Worm (Caenorhabditis elegans) whole organism, young adult: Measurements from ENCODE around the gene dmd-7.

ENCODE experiments used
- B0336.3 ChIP-seq: fragments of 200-800 bp; sonication (Bioruptor generic); IDR thresholded peaks from 2 replicates; pipeline ENCODE4 v1.3.6; 2022; ENCODE audit warnings: missing genetic modification characterization, missing compliant biosample characterization
- C06A6.2 ChIP-seq: fragments of 200-800 bp; sonication (Bioruptor generic); conservative IDR thresholded peaks from 2 replicates; pipeline ENCODE4 v1.3.6; 2022; ENCODE audit warnings: missing genetic modification characterization, missing compliant biosample characterization
- D2030.7 ChIP-seq: fragments of 200-800 bp; sonication (Bioruptor generic); IDR thresholded peaks from 2 replicates; pipeline ENCODE4 v1.3.6; 2022; ENCODE audit warnings: missing genetic modification reagents, missing genetic modification characterization, missing compliant biosample characterization
- F37B4.10 ChIP-seq: fragments of 200-800 bp; sonication (Bioruptor generic); IDR thresholded peaks from 2 replicates; pipeline ENCODE4 v1.3.6; 2022; ENCODE audit warnings: missing genetic modification characterization, missing compliant biosample characterization
- F39B2.1 ChIP-seq: fragments of 200-800 bp; sonication (Bioruptor generic); IDR thresholded peaks from 2 replicates; pipeline ENCODE4 v1.3.6; 2022; ENCODE audit warnings: missing genetic modification reagents, missing genetic modification characterization, missing compliant biosample characterization
- F57C9.4 ChIP-seq: sonication (generic microtip); optimal IDR thresholded peaks from 2 replicates; lab custom pipeline; 2017; ENCODE audit warnings: mild to moderate bottlenecking, missing genetic modification characterization, missing compliant biosample characterization
- K11D2.4 ChIP-seq: fragments of 200-800 bp; sonication (Bioruptor generic); IDR thresholded peaks from 2 replicates; pipeline ENCODE4 v1.3.6; 2022; ENCODE audit warnings: missing genetic modification reagents, missing genetic modification characterization, missing compliant biosample characterization
- K12H6.12 ChIP-seq: fragments of 200-800 bp; sonication (Bioruptor generic); optimal IDR thresholded peaks from 2 replicates; lab custom pipeline; 2018; ENCODE audit warnings: mild to moderate bottlenecking, missing genetic modification characterization, missing compliant biosample characterization
- Y53G8AR.9 ChIP-seq: fragments of 200-800 bp; sonication (Bioruptor generic); conservative IDR thresholded peaks from 2 replicates; pipeline ENCODE4 v1.3.6; 2022; ENCODE audit warnings: missing genetic modification reagents, missing genetic modification characterization, missing compliant biosample characterization
- Y56A3A.18 ChIP-seq: fragments of 200-800 bp; sonication (Bioruptor generic); IDR thresholded peaks from 2 replicates; pipeline ENCODE4 v1.3.6; 2022; ENCODE audit warnings: missing genetic modification reagents, missing genetic modification characterization, missing compliant biosample characterization
- Y79H2A.3 ChIP-seq: fragments of 200-800 bp; sonication (Bioruptor generic); conservative IDR thresholded peaks from 2 replicates; pipeline ENCODE4 v1.3.6; 2022; ENCODE audit warnings: missing genetic modification reagents, missing genetic modification characterization, missing compliant biosample characterization
- ama-1 ChIP-seq, 3 experiments: fragments of 150-350 bp in 1 of 3; sonication (generic microtip) in 2 of 3; optimal IDR thresholded peaks; 2 replicates each; lab custom pipeline; 2014 to 2018; ENCODE audit warnings: missing biosample characterization in 2 of 3, missing genetic modification characterization in 2 of 3, missing genetic modification reagents in 2 of 3
- aptf-3 ChIP-seq: fragments of 200-800 bp; sonication (Bioruptor generic); IDR thresholded peaks from 2 replicates; pipeline ENCODE4 v1.3.6; 2022; ENCODE audit warnings: missing genetic modification characterization, missing compliant biosample characterization
- atf-7 ChIP-seq: sonication (generic microtip); optimal IDR thresholded peaks from 2 replicates; lab custom pipeline; 2017; ENCODE audit warnings: mild to moderate bottlenecking, missing genetic modification characterization, missing compliant biosample characterization
- attf-5 ChIP-seq: fragments of 200-800 bp; sonication (Bioruptor generic); optimal IDR thresholded peaks from 2 replicates; lab custom pipeline; 2018; ENCODE audit warnings: mild to moderate bottlenecking, missing genetic modification characterization, missing compliant biosample characterization
- bed-1 ChIP-seq: fragments of 200-800 bp; sonication (Bioruptor generic); IDR thresholded peaks from 2 replicates; pipeline ENCODE4 v1.3.6; 2022; ENCODE audit warnings: missing genetic modification reagents, missing genetic modification characterization, missing compliant biosample characterization
- cebp-1 ChIP-seq, 2 experiments: fragments of 200-800 bp in 1 of 2; sonication (Bioruptor generic) in 1 of 2; sonication (generic microtip) in 1 of 2; IDR thresholded peaks in 1 of 2; optimal IDR thresholded peaks in 1 of 2; 2 replicates each; pipeline versions ENCODE4 v1.3.6 to Lab custom; 2017 to 2022; ENCODE audit warnings: missing compliant biosample characterization in 2 of 2, missing genetic modification characterization in 2 of 2, mild to moderate bottlenecking in 1 of 2, missing genetic modification reagents in 1 of 2, moderate library complexity in 1 of 2
- ceh-27 ChIP-seq: fragments of 200-800 bp; sonication (Bioruptor generic); optimal IDR thresholded peaks from 2 replicates; lab custom pipeline; 2018; ENCODE audit warnings: mild to moderate bottlenecking, missing genetic modification characterization, moderate library complexity, missing compliant biosample characterization
- dox-1 ChIP-seq: fragments of 200-800 bp; sonication (Bioruptor generic); IDR thresholded peaks from 2 replicates; pipeline ENCODE4 v1.3.6; 2022; ENCODE audit warnings: missing genetic modification reagents, missing genetic modification characterization, missing compliant biosample characterization
- dpff-1 ChIP-seq: sonication (generic microtip); optimal IDR thresholded peaks from 2 replicates; lab custom pipeline; 2017; ENCODE audit warnings: mild to moderate bottlenecking, missing genetic modification characterization, missing compliant biosample characterization
- egrh-3 ChIP-seq: fragments of 200-800 bp; sonication (Bioruptor generic); IDR thresholded peaks from 2 replicates; pipeline ENCODE4 v1.3.6; 2022; ENCODE audit warnings: missing genetic modification reagents, missing genetic modification characterization, missing compliant biosample characterization
- ets-4 ChIP-seq: fragments of 200-800 bp; sonication (Bioruptor generic); optimal IDR thresholded peaks from 2 replicates; lab custom pipeline; 2018; ENCODE audit warnings: mild to moderate bottlenecking, missing genetic modification characterization, missing compliant biosample characterization
- fkh-3 ChIP-seq: sonication (generic microtip); optimal IDR thresholded peaks from 2 replicates; lab custom pipeline; 2016; ENCODE audit warnings: mild to moderate bottlenecking, missing genetic modification characterization, missing compliant biosample characterization
- hlh-12 ChIP-seq: sonication (generic microtip); optimal IDR thresholded peaks from 2 replicates; lab custom pipeline; 2016; ENCODE audit warnings: missing genetic modification characterization, missing compliant biosample characterization
- lin-54 ChIP-seq: fragments of 200-800 bp; sonication (Bioruptor generic); optimal IDR thresholded peaks from 2 replicates; lab custom pipeline; 2018; ENCODE audit warnings: mild to moderate bottlenecking, missing genetic modification characterization, missing compliant biosample characterization
- lsy-27 ChIP-seq: sonication (generic microtip); optimal IDR thresholded peaks from 2 replicates; lab custom pipeline; 2017; ENCODE audit warnings: missing genetic modification characterization, mild to moderate bottlenecking, missing compliant biosample characterization, antibody characterized with exemption, missing genotype, borderline replicate concordance; ENCODE audit not compliant: insufficient read depth
- madf-10 ChIP-seq: sonication (generic microtip); optimal IDR thresholded peaks from 2 replicates; lab custom pipeline; 2016; ENCODE audit warnings: mild to moderate bottlenecking, missing genetic modification characterization, missing compliant biosample characterization
- madf-3 ChIP-seq: fragments of 200-800 bp; sonication (Bioruptor generic); IDR thresholded peaks from 2 replicates; pipeline ENCODE4 v1.3.6; 2022; ENCODE audit warnings: missing genetic modification reagents, missing genetic modification characterization, missing compliant biosample characterization
- mes-4 ChIP-seq: sonication (generic microtip); optimal IDR thresholded peaks from 2 replicates; lab custom pipeline; 2016; ENCODE audit warnings: missing genotype, missing genetic modification characterization, missing compliant biosample characterization
- mxl-1 ChIP-seq: sonication (generic microtip); optimal IDR thresholded peaks from 2 replicates; lab custom pipeline; 2016; ENCODE audit warnings: missing genetic modification characterization, missing compliant biosample characterization
- nhr-90 ChIP-seq: sonication (generic microtip); optimal IDR thresholded peaks from 2 replicates; lab custom pipeline; 2016; ENCODE audit warnings: missing genotype, mild to moderate bottlenecking, missing genetic modification characterization, missing compliant biosample characterization
- rcor-1 ChIP-seq: fragments of 200-800 bp; sonication (Bioruptor generic); IDR thresholded peaks from 2 replicates; pipeline ENCODE4 v1.3.6; 2022; ENCODE audit warnings: missing genetic modification reagents, missing genetic modification characterization, missing compliant biosample characterization
- rec-8 ChIP-seq, 2 experiments: sonication (generic microtip); optimal IDR thresholded peaks; 2 replicates each; lab custom pipeline; 2016; ENCODE audit warnings: mild to moderate bottlenecking in 2 of 2, missing genetic modification characterization in 2 of 2, missing genetic modification reagents in 2 of 2, missing genotype in 2 of 2, missing biosample characterization in 1 of 2, missing compliant biosample characterization in 1 of 2, moderate library complexity in 1 of 2
- sea-2 ChIP-seq: fragments of 200-800 bp; sonication (Bioruptor generic); IDR thresholded peaks from 2 replicates; pipeline ENCODE4 v1.3.6; 2022; ENCODE audit warnings: missing genetic modification characterization, missing compliant biosample characterization
- snpc-1.1 ChIP-seq: sonication (generic microtip); optimal IDR thresholded peaks from 2 replicates; lab custom pipeline; 2017; ENCODE audit warnings: missing genetic modification characterization, mild to moderate bottlenecking, missing compliant biosample characterization, antibody characterized with exemption, moderate library complexity, missing genotype, missing genetic modification reagents; ENCODE audit not compliant: insufficient read depth
- snpc-1.3 ChIP-seq: sonication (generic microtip); optimal IDR thresholded peaks from 2 replicates; lab custom pipeline; 2017; ENCODE audit warnings: missing genetic modification characterization, mild to moderate bottlenecking, missing compliant biosample characterization, antibody characterized with exemption, moderate library complexity, missing genotype, missing genetic modification reagents; ENCODE audit not compliant: insufficient read depth
- snpc-3.4 ChIP-seq: sonication (generic microtip); optimal IDR thresholded peaks from 2 replicates; lab custom pipeline; 2017; ENCODE audit warnings: missing genetic modification characterization, mild to moderate bottlenecking, missing compliant biosample characterization, antibody characterized with exemption, moderate library complexity, missing genotype, missing genetic modification reagents
- snpc-4 ChIP-seq, 5 experiments: fragments of 150-350 bp in 1 of 5; sonication (generic microtip) in 4 of 5; optimal IDR thresholded peaks; 2 replicates each; lab custom pipeline; 2014 to 2018; ENCODE audit warnings: missing genetic modification characterization in 5 of 5, missing biosample characterization in 3 of 5, antibody characterized with exemption in 2 of 5, mild to moderate bottlenecking in 2 of 5, missing compliant biosample characterization in 2 of 5, missing genotype in 2 of 5, moderate library complexity in 2 of 5, missing genetic modification reagents in 1 of 5
- sptf-2 ChIP-seq: fragments of 200-800 bp; sonication (Bioruptor generic); optimal IDR thresholded peaks from 2 replicates; lab custom pipeline; 2018; ENCODE audit warnings: mild to moderate bottlenecking, missing genetic modification characterization, missing compliant biosample characterization
- tlf-1 ChIP-seq: fragments of 200-800 bp; sonication (Bioruptor generic); optimal IDR thresholded peaks from 2 replicates; lab custom pipeline; 2018; ENCODE audit warnings: mild to moderate bottlenecking, missing genetic modification characterization, missing compliant biosample characterization
- unc-130 ChIP-seq: sonication (generic microtip); optimal IDR thresholded peaks from 2 replicates; lab custom pipeline; 2016; ENCODE audit warnings: missing genetic modification reagents, missing genetic modification characterization, missing compliant biosample characterization
- zfh-2 ChIP-seq: fragments of 200-800 bp; sonication (Bioruptor generic); conservative IDR thresholded peaks from 2 replicates; pipeline ENCODE4 v1.3.6; 2022; ENCODE audit warnings: missing genetic modification reagents, missing genetic modification characterization, missing compliant biosample characterization
- ztf-25 ChIP-seq: fragments of 200-800 bp; sonication (Bioruptor generic); IDR thresholded peaks from 2 replicates; pipeline ENCODE4 v1.3.6; 2022; ENCODE audit warnings: missing genetic modification reagents, missing genetic modification characterization, missing compliant biosample characterization

The dmd-7 gene

DNA sequence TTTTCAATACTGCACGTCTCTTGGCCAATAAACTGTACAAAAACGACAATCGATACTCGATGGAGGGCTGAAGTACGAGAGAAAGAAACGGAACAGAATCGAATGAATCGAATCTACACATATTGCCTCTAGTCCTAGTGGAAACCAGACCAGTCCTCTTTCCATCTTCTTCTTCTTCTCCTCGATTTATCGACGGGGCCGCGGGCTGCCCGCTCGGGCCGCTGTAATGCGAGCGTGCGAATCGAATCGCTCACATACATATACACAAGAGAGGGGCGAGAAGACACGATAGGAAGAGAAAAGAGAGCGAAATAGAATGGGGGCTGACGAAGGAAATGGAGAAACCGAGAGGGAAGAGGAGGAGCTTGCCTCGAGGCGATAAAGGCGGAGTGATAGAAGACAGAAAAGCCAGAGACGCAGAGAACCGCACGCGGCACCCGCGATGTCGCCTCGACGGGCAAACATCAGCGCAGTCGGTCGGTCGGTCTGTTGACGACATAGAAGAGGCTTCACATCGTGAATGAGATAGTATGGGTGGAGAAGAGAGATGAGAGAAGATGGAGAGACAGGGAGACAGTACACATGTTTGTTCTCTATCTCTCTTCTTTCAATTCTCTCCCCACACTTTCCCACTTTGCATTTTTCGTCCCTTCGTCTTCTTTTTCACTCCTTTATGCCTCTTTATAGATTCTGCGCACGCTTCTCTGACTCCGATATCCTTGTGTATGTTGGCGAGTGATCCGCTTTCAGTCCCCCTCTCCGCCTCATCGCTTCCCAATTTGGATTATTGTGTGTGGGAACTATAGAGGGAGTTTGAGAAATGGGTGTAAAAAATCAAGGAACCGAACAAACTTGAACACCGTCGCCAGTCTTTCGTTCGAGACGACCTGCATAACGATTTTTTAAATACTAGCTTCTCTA lies 19.1 kb upstream of the dmd-7 start (continued):
- TF ChIP-seq attf-5 (GFP tag; lab: Kevin White, UChicago) = peak; percentile 56
- no peak for TF ChIP-seq mes-4 (tag; lab: Kevin White, UChicago)
- TF ChIP-seq egrh-3 = peak; percentile 87
- 0 out of 2 replicates have a peak, but pooled peaks have one; percentile 42 for TF ChIP-seq F39B2.1 (GFP tag; lab: Robert Waterston, UW)
- no peak for TF ChIP-seq F57C9.4 (tag; lab: Kevin White, UChicago)
- TF ChIP-seq D2030.7 (GFP tag; lab: Robert Waterston, UW) = 0 out of 2 replicates have a peak, but pooled peaks have one; percentile 11
- TF ChIP-seq madf-3 (GFP tag; lab: Robert Waterston, UW) = peak; percentile 50; the same call in 1 of the 2 replicates
- TF ChIP-seq snpc-4 (GFP tag; optimal IDR thresholded peaks at IDR 0.05; lab: Kevin White, UChicago) = no peak
- TF ChIP-seq snpc-4 (tag; optimal IDR thresholded peaks at IDR 0.05; lab: Kevin White, UChicago) = peak; percentile 58 to 69 (median 62)
- peak; percentile 60 for TF ChIP-seq ceh-27 (GFP tag; lab: Kevin White, UChicago)
- TF ChIP-seq sea-2 (GFP tag; lab: Robert Waterston, UW) = 0 out of 2 replicates have a peak, but pooled peaks have one; percentile 48
- TF ChIP-seq atf-7 (tag; lab: Kevin White, UChicago) = peak; percentile 88
- TF ChIP-seq Y56A3A.18 = peak; percentile 88; the same call in 1 of the 2 replicates
- TF ChIP-seq snpc-1.1 (tag; lab: Kevin White, UChicago) = no peak
- peak; percentile 59; the same call in 1 of the 2 replicates for TF ChIP-seq dox-1 (GFP tag; lab: Robert Waterston, UW)
- TF ChIP-seq nhr-90 = peak; percentile 26
- TF ChIP-seq bed-1 (GFP tag; lab: Robert Waterston, UW) = 0 out of 2 replicates have a peak, but pooled peaks have one; percentile 60
- TF ChIP-seq B0336.3 (GFP tag; lab: Robert Waterston, UW) = peak; percentile 89
- TF ChIP-seq snpc-1.3 (tag; lab: Kevin White, UChicago) = no peak
- no peak for TF ChIP-seq aptf-3 (GFP tag; lab: Robert Waterston, UW)
- no peak for TF ChIP-seq F37B4.10 (GFP tag; lab: Robert Waterston, UW)
- no peak for TF ChIP-seq ztf-25 (GFP tag; lab: Robert Waterston, UW)
- TF ChIP-seq sptf-2 (GFP tag; lab: Kevin White, UChicago) = no peak
- TF ChIP-seq ama-1 (optimal IDR thresholded peaks at IDR 0.05; lab: Kevin White, UChicago) = peak; percentile 98
- TF ChIP-seq ama-1 (GFP tag; optimal IDR thresholded peaks at IDR 0.05; lab: Kevin White, UChicago) = peak in 1 of 2 experiments; percentile 15
- peak; percentile 81; the same call in 1 of the 2 replicates for TF ChIP-seq K11D2.4 (GFP tag; lab: Robert Waterston, UW)
- peak; percentile 100 for TF ChIP-seq madf-10 (tag; lab: Kevin White, UChicago)
- TF ChIP-seq ets-4 = no peak
- TF ChIP-seq dpff-1 (tag; lab: Kevin White, UChicago) = no peak
- TF ChIP-seq Y79H2A.3 = no peak
- no peak for TF ChIP-seq unc-130 (GFP tag; lab: Kevin White, UChicago)
- TF ChIP-seq C06A6.2 = peak; percentile 83
- peak; percentile 62; the same call in 1 of the 2 replicates for TF ChIP-seq Y53G8AR.9 (GFP tag; lab: Robert Waterston, UW)
- peak; percentile 36 for TF ChIP-seq tlf-1 (GFP tag; lab: Kevin White, UChicago)
- TF ChIP-seq fkh-3 = no peak
- TF ChIP-seq K12H6.12 (tag; lab: Kevin White, UChicago) = peak; percentile 99
- peak; percentile 44 for TF ChIP-seq lin-54 (GFP tag; lab: Kevin White, UChicago)
- no peak for TF ChIP-seq lsy-27 (tag; lab: Kevin White, UChicago)
- TF ChIP-seq snpc-3.4 (tag; lab: Kevin White, UChicago) = peak; percentile 66
- TF ChIP-seq hlh-12 (tag; lab: Kevin White, UChicago) = no peak
- TF ChIP-seq rcor-1 (GFP tag; lab: Robert Waterston, UW) = peak; percentile 70
- 0 out of 2 replicates have a peak, but pooled peaks have one; percentile 33 for TF ChIP-seq cebp-1 (GFP tag; IDR thresholded peaks at IDR 0.05; lab: Robert Waterston, UW)
- peak; percentile 91 for TF ChIP-seq cebp-1 (tag; optimal IDR thresholded peaks at IDR 0.05; lab: Kevin White, UChicago)
- no peak for TF ChIP-seq rec-8 (tag; optimal IDR thresholded peaks at IDR 0.05; lab: Kevin White, UChicago)
- TF ChIP-seq mxl-1 (tag; lab: Kevin White, UChicago) = peak; percentile 42
- TF ChIP-seq zfh-2 = peak; percentile 99
